Worm (Caenorhabditis elegans) whole organism, midembryonic: Measurements from ENCODE around the gene Y75B8A.32.

Experiments used
- T22C8.4 ChIP-seq: fragments of 200-800 bp; sonication (Bioruptor generic); IDR thresholded peaks from 2 replicates; pipeline ENCODE4 v1.3.6; 2022; ENCODE audit warnings: missing genetic modification characterization, missing compliant biosample characterization
- cog-1 ChIP-seq: sonication (generic microtip); optimal IDR thresholded peaks from 2 replicates; lab custom pipeline; 2016; ENCODE audit warnings: missing genetic modification characterization, missing compliant biosample characterization
- flt-1 ChIP-seq: fragments of 200-800 bp; sonication (Bioruptor generic); IDR thresholded peaks from 2 replicates; pipeline ENCODE4 v1.3.6; 2022; ENCODE audit warnings: missing genetic modification characterization, missing compliant biosample characterization
- med-1 ChIP-seq: sonication (generic microtip); optimal IDR thresholded peaks from 2 replicates; lab custom pipeline; 2017; ENCODE audit warnings: missing genetic modification characterization, mild to moderate bottlenecking, missing compliant biosample characterization, antibody characterized with exemption, missing genetic modification reagents; ENCODE audit not compliant: insufficient read depth
- ref-1 ChIP-seq: fragments of 200-800 bp; sonication (Bioruptor generic); conservative IDR thresholded peaks from 2 replicates; pipeline ENCODE4 v1.3.6; 2022; ENCODE audit warnings: missing genetic modification reagents, missing genetic modification characterization, missing compliant biosample characterization
- tab-1 ChIP-seq: fragments of 200-800 bp; sonication (Bioruptor generic); IDR thresholded peaks from 2 replicates; pipeline ENCODE4 v1.3.6; 2022; ENCODE audit warnings: missing genetic modification characterization, missing compliant biosample characterization
- ztf-23 ChIP-seq: fragments of 200-800 bp; sonication (Bioruptor generic); IDR thresholded peaks from 2 replicates; pipeline ENCODE4 v1.3.6; 2022; ENCODE audit warnings: missing genetic modification reagents, missing genetic modification characterization, missing compliant biosample characterization

DNA sequence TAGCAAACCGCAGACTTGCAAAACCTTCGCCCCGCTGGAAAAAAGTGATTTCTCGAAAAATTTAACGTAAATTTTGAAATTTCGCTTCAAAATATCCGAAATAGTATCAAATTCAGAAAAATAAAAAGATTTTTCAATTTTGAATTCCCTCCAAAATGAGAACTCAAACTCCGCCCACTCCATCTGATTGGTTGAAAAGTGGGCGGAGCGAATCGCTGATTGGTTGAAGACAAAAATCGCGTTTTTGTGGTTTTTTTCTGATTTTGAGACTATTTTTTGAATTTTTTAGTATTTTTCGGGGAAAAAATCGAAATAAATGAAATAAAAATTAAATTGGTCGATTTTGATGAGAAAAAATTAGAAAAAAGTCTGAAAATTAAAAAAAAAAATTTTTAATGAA, 9.3 kb downstream of the Y75B8A.32 start:
- TF ChIP-seq T22C8.4 (GFP tag; lab: Robert Waterston, UW) (no peak), tab-1 (no peak), ref-1 (GFP tag; lab: Robert Waterston, UW) (no peak), cog-1 (tag; lab: Kevin White, UChicago) (no peak), ztf-23 (no peak), flt-1 (GFP tag; lab: Robert Waterston, UW) (no peak), med-1 (GFP tag; lab: Kevin White, UChicago) (no peak)
